Worm (Caenorhabditis elegans) whole organism, mixed stage, embryonic: ENCODE measurements around the gene F36G9.15.
A peak's percentile ranks its signal among the peaks of the same experiment; 100 is the strongest.

Experiments used
- blmp-1 ChIP-seq: fragments of 150-350 bp; optimal IDR thresholded peaks from 2 replicates; lab custom pipeline; 2014; ENCODE audit warnings: missing biosample characterization, missing genetic modification characterization
- cnd-1 ChIP-seq: fragments of 200-800 bp; sonication (Bioruptor generic); optimal IDR thresholded peaks from 2 replicates; lab custom pipeline; 2018; ENCODE audit warnings: mild to moderate bottlenecking, missing genetic modification characterization, missing compliant biosample characterization
- elt-1 ChIP-seq: sonication (generic microtip); optimal IDR thresholded peaks from 2 replicates; lab custom pipeline; 2017; ENCODE audit warnings: missing genetic modification characterization, mild to moderate bottlenecking, missing compliant biosample characterization, antibody characterized with exemption, moderate library complexity, borderline replicate concordance; ENCODE audit not compliant: insufficient read depth
- elt-3 ChIP-seq: fragments of 150-350 bp; optimal IDR thresholded peaks from 2 replicates; lab custom pipeline; 2014; ENCODE audit warnings: missing biosample characterization, missing genetic modification characterization
- hlh-1 ChIP-seq: fragments of 150-350 bp; optimal IDR thresholded peaks from 2 replicates; lab custom pipeline; 2014; ENCODE audit warnings: missing biosample characterization, missing genetic modification reagents, missing genetic modification characterization
- lin-13 ChIP-seq: fragments of 150-350 bp; optimal IDR thresholded peaks from 2 replicates; lab custom pipeline; 2014; ENCODE audit warnings: missing biosample characterization, missing genetic modification characterization
- mep-1 ChIP-seq: fragments of 150-350 bp; optimal IDR thresholded peaks from 2 replicates; lab custom pipeline; 2017; ENCODE audit warnings: missing biosample characterization, missing genetic modification reagents, missing genetic modification characterization, inconsistent platforms
- nhr-28 ChIP-seq: fragments of 150-350 bp; optimal IDR thresholded peaks from 2 replicates; lab custom pipeline; 2014; ENCODE audit warnings: missing biosample characterization, missing genetic modification characterization
- pha-4 ChIP-seq: fragments of 150-350 bp; optimal IDR thresholded peaks from 2 replicates; lab custom pipeline; 2018; ENCODE audit warnings: missing biosample characterization, missing genetic modification reagents, missing genetic modification characterization

ce11 chrV:16000433-16000832, 12.5 kb upstream of the F36G9.15 start, which contains the start of gene nhr-50:
- no peak for TF ChIP-seq nhr-28 (tag; lab: Kevin White, UChicago)
- no peak for TF ChIP-seq lin-13 (tag; lab: Kevin White, UChicago)
- TF ChIP-seq elt-3 (tag; lab: Kevin White, UChicago): no peak
- TF ChIP-seq pha-4: peak; percentile 36
- no peak for TF ChIP-seq hlh-1
- no peak for TF ChIP-seq cnd-1 (tag; lab: Kevin White, UChicago)
- TF ChIP-seq elt-1 (tag; lab: Kevin White, UChicago): no peak
- TF ChIP-seq blmp-1: no peak
- TF ChIP-seq mep-1 (tag; lab: Kevin White, UChicago): no peak
